Worm (Caenorhabditis elegans) whole organism, L4/young adult: ENCODE data around the gene nhr-123.

ENCODE experiments used
- W03F9.2 ChIP-seq: fragments of 150-350 bp; optimal IDR thresholded peaks from 2 replicates; lab custom pipeline; 2014; ENCODE audit warnings: missing biosample characterization, missing genetic modification characterization
- dao-5 ChIP-seq: sonication (generic microtip); optimal IDR thresholded peaks from 2 replicates; lab custom pipeline; 2016; ENCODE audit warnings: missing genotype, missing genetic modification characterization, moderate library complexity, missing compliant biosample characterization

ce11 chrV:482860-483259, 31.6 kb downstream of the nhr-123 start:
- TF ChIP-seq dao-5 (tag; lab: Kevin White, UChicago) (no peak), W03F9.2 (tag; lab: Kevin White, UChicago) (no peak)
